Worm (Caenorhabditis elegans) whole organism, L4/young adult: ENCODE measurements around the gene taap-1.

Experiments
- dao-5 ChIP-seq: sonication (generic microtip); optimal IDR thresholded peaks from 2 replicates; lab custom pipeline; 2016; ENCODE audit warnings: missing genotype, missing genetic modification characterization, moderate library complexity, missing compliant biosample characterization
- him-1 ChIP-seq: sonication (generic microtip); optimal IDR thresholded peaks from 2 replicates; lab custom pipeline; 2016; ENCODE audit warnings: missing genotype, missing genetic modification reagents, missing genetic modification characterization, missing compliant biosample characterization

- TF ChIP-seq dao-5, result no peak
- no peak for TF ChIP-seq him-1 (tag; lab: Kevin White, UChicago)
These were observed 25.3 kb upstream of the taap-1 start, which contains the start of gene T13H5.1 for ce11 chrII:8508956-8509355.
